Fruit fly (Drosophila melanogaster): ENCODE results near the gene CG43702.

dm6 chr3L:21284720-21285638, 13.5 kb upstream of the CG43702 start:
- TF ChIP-seq EcR (GFP tag; optimal IDR thresholded peaks at IDR 0.05), result no peak
- no peak for TF ChIP-seq Dll (optimal IDR thresholded peaks at IDR 0.05)
- no peak for TF ChIP-seq psq (optimal IDR thresholded peaks at IDR 0.05)
